Fruit fly (Drosophila melanogaster) whole organism, embryonic: Measurements from ENCODE around the gene CG10730.

Experiments
- Aef1 ChIP-seq: fragments of 200-800 bp; sonication (Bioruptor generic); IDR thresholded peaks from 3 replicates; pipeline ENCODE4 v1.3.6; 2022; ENCODE audit warnings: missing biosample characterization, missing genetic modification characterization
- CG12659 ChIP-seq: fragments of 200-800 bp; sonication (Bioruptor generic); optimal IDR thresholded peaks from 3 replicates; lab custom pipeline; 2017; ENCODE audit warnings: mild to moderate bottlenecking, missing biosample characterization, missing genetic modification reagents, missing genetic modification characterization
- CG12744 ChIP-seq: fragments of 200-800 bp; sonication (Bioruptor generic); optimal IDR thresholded peaks from 2 replicates; lab custom pipeline; 2016; ENCODE audit warnings: missing biosample characterization, missing genetic modification characterization
- CG13424 ChIP-seq: fragments of 200-800 bp; sonication (Bioruptor generic); optimal IDR thresholded peaks from 2 replicates; lab custom pipeline; 2019; ENCODE audit warnings: missing biosample characterization, mild to moderate bottlenecking, missing genetic modification characterization, moderate library complexity
- CG13894 ChIP-seq: fragments of 200-800 bp; sonication (Bioruptor generic); optimal IDR thresholded peaks from 3 replicates; lab custom pipeline; 2018; ENCODE audit warnings: missing biosample characterization, mild to moderate bottlenecking, missing genetic modification characterization, moderate library complexity
- CG14710 ChIP-seq: fragments of 200-800 bp; sonication (Bioruptor generic); optimal IDR thresholded peaks from 3 replicates; lab custom pipeline; 2019; ENCODE audit warnings: missing biosample characterization, mild to moderate bottlenecking, missing genetic modification characterization, moderate library complexity
- CG14860 ChIP-seq: fragments of 200-800 bp; sonication (Bioruptor generic); IDR thresholded peaks from 3 replicates; pipeline ENCODE4 v1.3.6; 2022; ENCODE audit warnings: missing biosample characterization, missing genetic modification characterization; ENCODE audit not compliant: partially characterized antibody
- CG15601 ChIP-seq: fragments of 200-800 bp; sonication (Bioruptor generic); optimal IDR thresholded peaks from 3 replicates; lab custom pipeline; 2019; ENCODE audit warnings: missing biosample characterization, mild to moderate bottlenecking, missing genetic modification characterization, moderate library complexity
- CG1647 ChIP-seq: fragments of 200-800 bp; sonication (Bioruptor generic); optimal IDR thresholded peaks from 3 replicates; lab custom pipeline; 2016; ENCODE audit warnings: missing biosample characterization, missing genetic modification characterization
- CG1832 ChIP-seq: fragments of 200-800 bp; sonication (Bioruptor generic); optimal IDR thresholded peaks from 2 replicates; lab custom pipeline; 2017; ENCODE audit warnings: missing biosample characterization, mild to moderate bottlenecking, missing genetic modification characterization, inconsistent platforms
- CG2678 ChIP-seq: fragments of 200-800 bp; sonication (Bioruptor generic); optimal IDR thresholded peaks from 3 replicates; lab custom pipeline; 2019; ENCODE audit warnings: missing biosample characterization, mild to moderate bottlenecking, missing genetic modification characterization, moderate library complexity
- CG3847 ChIP-seq: fragments of 200-800 bp; sonication (Bioruptor generic); IDR thresholded peaks from 2 replicates; pipeline ENCODE4 v1.3.6; 2022; ENCODE audit warnings: missing biosample characterization, missing genetic modification characterization
- CG6654 ChIP-seq: fragments of 200-800 bp; sonication (Bioruptor generic); optimal IDR thresholded peaks from 2 replicates; lab custom pipeline; 2017; ENCODE audit warnings: missing biosample characterization, mild to moderate bottlenecking, missing genetic modification characterization
- CG6813 ChIP-seq: fragments of 200-800 bp; sonication (Bioruptor generic); optimal IDR thresholded peaks from 2 replicates; lab custom pipeline; 2017; ENCODE audit warnings: missing biosample characterization, missing genetic modification characterization, mild to moderate bottlenecking, moderate library complexity, missing genetic modification reagents
- CG7963 ChIP-seq: fragments of 200-800 bp; sonication (Bioruptor generic); IDR thresholded peaks from 3 replicates; pipeline ENCODE4 v1.3.6; 2022; ENCODE audit warnings: missing biosample characterization, missing genetic modification characterization; ENCODE audit not compliant: partially characterized antibody
- CG7987 ChIP-seq: fragments of 200-800 bp; sonication (Bioruptor generic); optimal IDR thresholded peaks from 2 replicates; lab custom pipeline; 2018; ENCODE audit warnings: missing biosample characterization, mild to moderate bottlenecking, missing genetic modification characterization, moderate library complexity
- CG8924 ChIP-seq: fragments of 200-800 bp; optimal IDR thresholded peaks from 3 replicates; lab custom pipeline; 2019; ENCODE audit warnings: missing biosample characterization, mild to moderate bottlenecking, missing genetic modification characterization, moderate library complexity
- CG9437 ChIP-seq: fragments of 200-800 bp; sonication (Bioruptor generic); optimal IDR thresholded peaks from 2 replicates; lab custom pipeline; 2018; ENCODE audit warnings: missing biosample characterization, mild to moderate bottlenecking, missing genetic modification characterization
- Dbx ChIP-seq: fragments of 200-800 bp; sonication (Bioruptor generic); IDR thresholded peaks from 3 replicates; pipeline ENCODE4 v1.3.6; 2022; ENCODE audit warnings: missing biosample characterization, missing genetic modification characterization
- Deaf1 ChIP-seq: fragments of 200-800 bp; optimal IDR thresholded peaks from 3 replicates; lab custom pipeline; 2019; ENCODE audit warnings: missing biosample characterization, mild to moderate bottlenecking, missing genetic modification characterization, moderate library complexity
- Dref ChIP-seq: fragments of 200-800 bp; sonication (Bioruptor generic); IDR thresholded peaks from 2 replicates; pipeline ENCODE4 v1.3.6; 2022; ENCODE audit warnings: missing biosample characterization, missing genetic modification characterization
- E2f2 ChIP-seq: fragments of 200-800 bp; sonication (Bioruptor generic); IDR thresholded peaks from 2 replicates; pipeline ENCODE4 v1.3.6; 2022; ENCODE audit warnings: missing biosample characterization, missing genetic modification characterization
- HmgD ChIP-seq: fragments of 200-800 bp; sonication (Bioruptor generic); optimal IDR thresholded peaks from 3 replicates; lab custom pipeline; 2016; ENCODE audit warnings: missing biosample characterization, missing genetic modification characterization
- Hr78 ChIP-seq, 2 experiments: fragments of 200-800 bp in 1 of 2; fragments of >200 bp in 1 of 2; sonication (Bioruptor generic) in 1 of 2; optimal IDR thresholded peaks; 2 replicates each; lab custom pipeline; 2017 to 2019; ENCODE audit warnings: missing biosample characterization in 2 of 2, missing genetic modification characterization in 2 of 2, mild to moderate bottlenecking in 1 of 2, moderate library complexity in 1 of 2
- Mrtf ChIP-seq: fragments of 200-800 bp; sonication (Bioruptor generic); IDR thresholded peaks from 3 replicates; pipeline ENCODE4 v1.3.6; 2022; ENCODE audit warnings: missing biosample characterization, missing genetic modification characterization
- Oli ChIP-seq: fragments of 200-800 bp; sonication (Bioruptor generic); optimal IDR thresholded peaks from 2 replicates; lab custom pipeline; 2018; ENCODE audit warnings: missing biosample characterization, mild to moderate bottlenecking, missing genetic modification characterization, moderate library complexity
- Pdp1 ChIP-seq, 2 experiments: fragments of 200-800 bp; sonication (Bioruptor generic); optimal IDR thresholded peaks; 3 replicates each; lab custom pipeline; 2016; ENCODE audit warnings: missing biosample characterization in 2 of 2, missing genetic modification characterization in 2 of 2, mild to moderate bottlenecking in 1 of 2, moderate library complexity in 1 of 2
- Xbp1 ChIP-seq: fragments of 200-800 bp; sonication (Bioruptor generic); optimal IDR thresholded peaks from 3 replicates; lab custom pipeline; 2016; ENCODE audit warnings: missing biosample characterization, mild to moderate bottlenecking, missing genetic modification characterization
- Xrp1 ChIP-seq: fragments of 200-800 bp; sonication (Bioruptor generic); IDR thresholded peaks from 2 replicates; pipeline ENCODE4 v1.3.6; 2022; ENCODE audit warnings: missing biosample characterization, missing genetic modification characterization
- aop ChIP-seq: fragments of 200-800 bp; sonication (Bioruptor generic); IDR thresholded peaks from 2 replicates; pipeline ENCODE4 v1.3.6; 2022; ENCODE audit warnings: missing biosample characterization, missing genetic modification characterization
- ara ChIP-seq: fragments of 200-800 bp; sonication (Bioruptor generic); IDR thresholded peaks from 2 replicates; pipeline ENCODE4 v1.3.6; 2022; ENCODE audit warnings: missing biosample characterization, missing genetic modification characterization
- btn ChIP-seq: fragments of 200-800 bp; sonication (Bioruptor generic); optimal IDR thresholded peaks from 2 replicates; lab custom pipeline; 2016; ENCODE audit warnings: missing biosample characterization, missing genetic modification characterization
- corto ChIP-seq: fragments of 200-800 bp; sonication (Bioruptor generic); optimal IDR thresholded peaks from 2 replicates; lab custom pipeline; 2016; ENCODE audit warnings: missing biosample characterization, mild to moderate bottlenecking, missing genetic modification characterization, moderate library complexity
- da ChIP-seq: fragments of 200-800 bp; sonication (Bioruptor generic); optimal IDR thresholded peaks from 2 replicates; lab custom pipeline; 2016; ENCODE audit warnings: missing biosample characterization, missing genetic modification characterization
- fd64A ChIP-seq: fragments of 200-800 bp; sonication (Bioruptor generic); optimal IDR thresholded peaks from 3 replicates; lab custom pipeline; 2018; ENCODE audit warnings: missing biosample characterization, mild to moderate bottlenecking, missing genetic modification characterization
- fd96Cb ChIP-seq: fragments of 200-800 bp; sonication (Bioruptor generic); optimal IDR thresholded peaks from 2 replicates; lab custom pipeline; 2018; ENCODE audit warnings: missing biosample characterization, mild to moderate bottlenecking, missing genetic modification characterization, moderate library complexity
- ind ChIP-seq: fragments of 200-800 bp; sonication (Bioruptor generic); optimal IDR thresholded peaks from 3 replicates; lab custom pipeline; 2016; ENCODE audit warnings: missing biosample characterization, missing genetic modification characterization
- jigr1 ChIP-seq: fragments of 200-800 bp; sonication (Bioruptor generic); IDR thresholded peaks from 3 replicates; pipeline ENCODE4 v1.3.6; 2022; ENCODE audit warnings: missing biosample characterization, missing genetic modification characterization
- org-1 ChIP-seq: fragments of 200-800 bp; sonication (Bioruptor generic); optimal IDR thresholded peaks from 2 replicates; lab custom pipeline; 2017; ENCODE audit warnings: missing biosample characterization, missing genetic modification characterization
- pan ChIP-seq, 4 experiments: fragments of >200 bp in 3 of 4; fragments of 200-800 bp in 1 of 4; sonication (Bioruptor generic) in 1 of 4; optimal IDR thresholded peaks in 3 of 4; IDR thresholded peaks in 1 of 4; 2 replicates each; pipeline versions ENCODE4 v1.3.6 to Lab custom; 2017 to 2022; ENCODE audit warnings: missing biosample characterization in 2 of 4, missing genetic modification characterization in 2 of 4, mixed read lengths in 1 of 4
- pho ChIP-seq: fragments of 200-800 bp; sonication (Bioruptor generic); optimal IDR thresholded peaks from 2 replicates; lab custom pipeline; 2016; ENCODE audit warnings: missing biosample characterization, missing genetic modification characterization
- psq ChIP-seq: fragments of 200-800 bp; sonication (Bioruptor generic); optimal IDR thresholded peaks from 2 replicates; lab custom pipeline; 2017; ENCODE audit warnings: missing biosample characterization, missing genetic modification characterization
- run ChIP-seq: fragments of 200-800 bp; sonication (Bioruptor generic); optimal IDR thresholded peaks from 3 replicates; lab custom pipeline; 2018; ENCODE audit warnings: missing biosample characterization, mild to moderate bottlenecking, missing genetic modification characterization
- salm ChIP-seq: fragments of 200-800 bp; sonication (Bioruptor generic); optimal IDR thresholded peaks from 2 replicates; lab custom pipeline; 2018; ENCODE audit warnings: missing biosample characterization, mild to moderate bottlenecking, missing genetic modification characterization
- sens-2 ChIP-seq: fragments of 200-800 bp; sonication (Bioruptor generic); IDR thresholded peaks from 2 replicates; pipeline ENCODE4 v1.3.6; 2022; ENCODE audit warnings: missing biosample characterization, missing genetic modification characterization
- shn ChIP-seq: fragments of 200-800 bp; sonication (Bioruptor generic); optimal IDR thresholded peaks from 3 replicates; lab custom pipeline; 2016; ENCODE audit warnings: missing biosample characterization, missing genetic modification characterization
- sima ChIP-seq: fragments of 200-800 bp; sonication (Bioruptor generic); optimal IDR thresholded peaks from 2 replicates; lab custom pipeline; 2016; ENCODE audit warnings: missing biosample characterization, missing genetic modification characterization
- tap ChIP-seq: fragments of 200-800 bp; optimal IDR thresholded peaks from 3 replicates; lab custom pipeline; 2019; ENCODE audit warnings: missing biosample characterization, mild to moderate bottlenecking, missing genetic modification characterization, moderate library complexity
- twi ChIP-seq: fragments of 200-800 bp; optimal IDR thresholded peaks from 2 replicates; lab custom pipeline; 2019; ENCODE audit warnings: missing biosample characterization, mild to moderate bottlenecking, missing genetic modification characterization, moderate library complexity
- usp ChIP-seq: fragments of >200 bp; optimal IDR thresholded peaks from 2 replicates; lab custom pipeline; 2017; ENCODE audit warnings: missing biosample characterization, missing genetic modification characterization
- yki ChIP-seq: fragments of >200 bp; optimal IDR thresholded peaks from 3 replicates; lab custom pipeline; 2018

Gene CG10730

dm6 chr2L:20093794-20094193 lies 21.8 kb upstream of the CG10730 start, which contains the start of the genes Taf13 and nesd (continued):
- TF ChIP-seq CG12659 (GFP tag; lab: Kevin White, UChicago) (peak; percentile 60), ind (GFP tag; lab: Kevin White, UChicago) (peak; percentile 21), CG6813 (GFP tag; lab: Kevin White, UChicago) (no peak), pho (peak; percentile 24), aop (GFP tag; lab: Robert Waterston, UW) (no peak), CG15601 (tag; lab: Kevin White, UChicago) (peak; percentile 69), usp (GFP tag; lab: Kevin White, UChicago) (no peak), corto (GFP tag; lab: Kevin White, UChicago) (no peak), Oli (tag; lab: Kevin White, UChicago) (peak; percentile 32), Xrp1 (GFP tag; lab: Robert Waterston, UW) (peak; percentile 31; the same call in 1 of the 2 replicates), Aef1 (GFP tag; lab: Robert Waterston, UW) (no peak), CG12744 (GFP tag; lab: Kevin White, UChicago) (no peak), CG7987 (GFP tag; lab: Kevin White, UChicago) (no peak), tap (tag; lab: Kevin White, UChicago) (no peak), CG2678 (tag; lab: Kevin White, UChicago) (peak; percentile 43), twi (tag; lab: Kevin White, UChicago) (peak; percentile 52), yki (lab: Kevin White, UChicago) (no peak), ara (GFP tag; lab: Robert Waterston, UW) (no peak), Xbp1 (GFP tag; lab: Kevin White, UChicago) (peak; percentile 39), CG9437 (peak; percentile 35), CG8924 (tag; lab: Kevin White, UChicago) (peak; percentile 19), psq (GFP tag; lab: Kevin White, UChicago) (no peak), Dbx (GFP tag; lab: Robert Waterston, UW) (no peak; the same call in 2 of the 3 replicates), salm (no peak), CG13894 (tag; lab: Kevin White, UChicago) (peak; percentile 50), CG7963 (GFP tag; lab: Robert Waterston, UW) (peak; percentile 49; the same call in 2 of the 3 replicates), HmgD (GFP tag; lab: Kevin White, UChicago) (no peak), fd96Cb (no peak), Deaf1 (tag; lab: Kevin White, UChicago) (no peak), sima (GFP tag; lab: Kevin White, UChicago) (no peak), org-1 (GFP tag; lab: Kevin White, UChicago) (no peak), jigr1 (no peak), CG3847 (GFP tag; lab: Robert Waterston, UW) (peak; percentile 45; the same call in 1 of the 2 replicates), Hr78 (GFP tag; optimal IDR thresholded peaks at IDR 0.05; lab: Kevin White, UChicago) (no peak), E2f2 (GFP tag; lab: Robert Waterston, UW) (peak; percentile 89), CG1832 (GFP tag; lab: Kevin White, UChicago) (no peak), sens-2 (GFP tag; lab: Robert Waterston, UW) (no peak), CG6654 (GFP tag; lab: Kevin White, UChicago) (no peak), da (GFP tag; lab: Kevin White, UChicago) (no peak), shn (GFP tag; lab: Kevin White, UChicago) (no peak), CG13424 (tag; lab: Kevin White, UChicago) (peak; percentile 66), CG14860 (GFP tag; lab: Robert Waterston, UW) (peak; percentile 82), Pdp1 (GFP tag; optimal IDR thresholded peaks at IDR 0.05; lab: Kevin White, UChicago) (peak; percentile 14 to 40), Mrtf (no peak), fd64A (GFP tag; lab: Kevin White, UChicago) (no peak), btn (GFP tag; lab: Kevin White, UChicago) (no peak), run (no peak), CG1647 (GFP tag; lab: Kevin White, UChicago) (no peak), pan (optimal IDR thresholded peaks at IDR 0.05; lab: Kevin White, UChicago) (no peak), pan (GFP tag; optimal IDR thresholded peaks at IDR 0.05 in 1 of 2, IDR thresholded peaks at IDR 0.05 in 1 of 2) (no peak), CG14710 (peak; percentile 82), Dref (GFP tag; lab: Robert Waterston, UW) (peak; percentile 81)
